Fruit fly (Drosophila melanogaster) whole organism, adult: Measurements from ENCODE around the gene CG18508.

ENCODE experiments used
- CG11617 ChIP-seq: fragments of 200-800 bp; sonication (Bioruptor generic); optimal IDR thresholded peaks from 2 replicates; lab custom pipeline; 2017; ENCODE audit warnings: mild to moderate bottlenecking, missing biosample characterization, missing genetic modification reagents, missing genetic modification characterization
- CG12768 ChIP-seq: fragments of 200-800 bp; sonication (Bioruptor generic); optimal IDR thresholded peaks from 2 replicates; lab custom pipeline; 2017; ENCODE audit warnings: missing biosample characterization, missing genetic modification characterization, mild to moderate bottlenecking, moderate library complexity, missing genetic modification reagents
- CG14711 ChIP-seq: fragments of 200-800 bp; sonication (Bioruptor generic); optimal IDR thresholded peaks from 2 replicates; lab custom pipeline; 2018; ENCODE audit warnings: missing biosample characterization, mild to moderate bottlenecking, missing genetic modification characterization, moderate library complexity
- CG1620 ChIP-seq: fragments of 200-800 bp; sonication (Bioruptor generic); optimal IDR thresholded peaks from 2 replicates; lab custom pipeline; 2016; ENCODE audit warnings: missing biosample characterization, missing genetic modification characterization
- CG33017 ChIP-seq: fragments of 200-800 bp; sonication (Bioruptor generic); optimal IDR thresholded peaks from 2 replicates; lab custom pipeline; 2018; ENCODE audit warnings: missing biosample characterization, mild to moderate bottlenecking, missing genetic modification characterization, moderate library complexity
- CG5204 ChIP-seq: fragments of 200-800 bp; sonication (Bioruptor generic); optimal IDR thresholded peaks from 2 replicates; lab custom pipeline; 2016; ENCODE audit warnings: missing biosample characterization, missing genetic modification characterization
- CG7045 ChIP-seq: fragments of 200-800 bp; sonication (Bioruptor generic); optimal IDR thresholded peaks from 2 replicates; lab custom pipeline; 2017; ENCODE audit warnings: missing biosample characterization, mild to moderate bottlenecking, missing genetic modification characterization
- CG7101 ChIP-seq: fragments of 200-800 bp; sonication (Bioruptor generic); optimal IDR thresholded peaks from 2 replicates; lab custom pipeline; 2018; ENCODE audit warnings: missing biosample characterization, mild to moderate bottlenecking, missing genetic modification characterization, moderate library complexity
- Clk ChIP-seq: fragments of 200-800 bp; sonication (Bioruptor generic); optimal IDR thresholded peaks from 2 replicates; lab custom pipeline; 2017; ENCODE audit warnings: missing biosample characterization, missing genetic modification characterization
- Crg-1 ChIP-seq: fragments of 200-800 bp; sonication (Bioruptor generic); optimal IDR thresholded peaks from 2 replicates; lab custom pipeline; 2016; ENCODE audit warnings: missing biosample characterization, missing genetic modification characterization
- Hr96 ChIP-seq: fragments of 200-800 bp; sonication (Bioruptor generic); optimal IDR thresholded peaks from 2 replicates; lab custom pipeline; 2016; ENCODE audit warnings: missing biosample characterization, missing genetic modification characterization
- Mnt ChIP-seq: fragments of 200-800 bp; sonication (Bioruptor generic); optimal IDR thresholded peaks from 2 replicates; lab custom pipeline; 2016; ENCODE audit warnings: missing biosample characterization, mild to moderate bottlenecking, missing genetic modification characterization
- bab1 ChIP-seq: fragments of 200-800 bp; sonication (Bioruptor generic); optimal IDR thresholded peaks from 3 replicates; lab custom pipeline; 2019; ENCODE audit warnings: missing biosample characterization, mild to moderate bottlenecking, missing genetic modification characterization, moderate library complexity
- cic ChIP-seq: fragments of 200-800 bp; sonication (Bioruptor generic); optimal IDR thresholded peaks from 2 replicates; lab custom pipeline; 2017; ENCODE audit warnings: missing biosample characterization, mild to moderate bottlenecking, missing genetic modification characterization, moderate library complexity
- cnc ChIP-seq, 2 experiments: fragments of >200 bp; optimal IDR thresholded peaks; 2 replicates each; lab custom pipeline; 2017
- kay ChIP-seq: fragments of 200-800 bp; sonication (Bioruptor generic); peaks from one replicate; lab custom pipeline; 2016; ENCODE audit warnings: missing biosample characterization, missing genetic modification characterization, borderline replicate concordance
- ovo ChIP-seq: fragments of 200-800 bp; sonication (Bioruptor generic); optimal IDR thresholded peaks from 2 replicates; lab custom pipeline; 2016; ENCODE audit warnings: missing biosample characterization, missing genetic modification characterization
- pad ChIP-seq: fragments of 200-800 bp; sonication (Bioruptor generic); optimal IDR thresholded peaks from 3 replicates; lab custom pipeline; 2017; ENCODE audit warnings: missing biosample characterization, missing genetic modification characterization, mild to moderate bottlenecking, moderate library complexity, missing genetic modification reagents
- tj ChIP-seq: fragments of 200-800 bp; sonication (Bioruptor generic); optimal IDR thresholded peaks from 3 replicates; lab custom pipeline; 2017; ENCODE audit warnings: missing biosample characterization, mild to moderate bottlenecking, missing genetic modification characterization, moderate library complexity
- toe ChIP-seq: fragments of 200-800 bp; sonication (Bioruptor generic); optimal IDR thresholded peaks from 2 replicates; lab custom pipeline; 2016; ENCODE audit warnings: missing biosample characterization, missing genetic modification characterization

The CG18508 gene

DNA sequence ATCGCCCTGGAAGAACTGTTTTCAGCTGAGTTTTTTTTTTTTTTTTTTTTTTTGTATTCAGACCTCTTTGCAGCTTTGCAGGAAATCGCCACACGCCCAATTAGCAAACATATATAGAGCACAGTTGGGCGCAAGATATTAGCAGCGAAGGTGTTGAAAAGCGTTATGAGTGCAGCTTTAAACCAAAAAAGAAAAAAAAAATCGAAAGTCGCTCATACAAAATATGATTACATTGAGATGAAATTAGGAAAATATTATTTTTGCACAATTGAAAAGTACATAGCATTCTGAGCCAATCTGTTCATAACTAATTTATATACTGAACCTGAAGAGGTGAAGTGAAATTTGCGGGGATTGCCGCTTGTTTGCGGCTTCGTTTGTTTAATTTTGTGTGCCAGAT lies 25.9 kb downstream of the CG18508 start:
- TF ChIP-seq CG14711 (tag; lab: Kevin White, UChicago) (peak; percentile 15), bab1 (peak; percentile 24), CG11617 (no peak)

DNA sequence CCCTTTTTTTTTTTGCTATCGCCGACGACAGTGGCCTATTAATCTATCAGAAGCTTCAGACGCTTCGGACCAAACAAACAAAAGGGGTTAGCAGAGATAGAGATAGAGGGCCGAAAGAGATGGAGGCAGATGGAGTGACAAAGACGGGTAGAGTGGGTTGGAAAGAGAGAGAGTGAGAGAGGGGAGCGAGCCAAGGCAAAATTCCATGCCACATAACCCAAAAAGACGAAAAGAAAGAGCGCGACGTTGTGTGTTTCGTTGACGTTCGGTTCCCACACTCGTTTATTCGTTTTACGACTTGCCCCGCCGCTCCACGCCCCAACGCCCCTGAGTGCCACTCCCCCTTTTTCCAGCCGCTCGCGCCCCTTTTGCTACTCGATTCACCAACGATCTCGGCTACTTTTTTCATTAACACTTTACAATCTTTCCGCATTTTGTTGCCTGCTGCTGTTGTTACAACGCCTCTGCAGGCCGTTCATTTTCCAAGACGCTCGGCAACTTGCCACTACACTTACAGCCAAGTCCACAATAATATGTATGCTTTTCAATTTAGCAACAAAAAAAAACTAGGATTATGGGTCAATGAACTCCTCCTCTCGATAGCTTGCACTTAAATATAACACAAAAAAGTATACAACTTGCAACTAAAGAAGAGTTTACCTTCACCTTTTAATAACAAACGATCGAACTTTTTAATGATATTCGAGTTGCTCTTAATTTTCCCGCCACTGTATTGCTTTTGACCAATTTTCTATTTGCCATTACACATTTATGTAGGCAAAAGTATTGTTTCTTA lies 29.5 kb downstream of the CG18508 start:
- TF ChIP-seq toe (GFP tag; lab: Kevin White, UChicago) = no peak
- TF ChIP-seq Clk (GFP tag; lab: Kevin White, UChicago) = no peak
- TF ChIP-seq CG33017 = no peak
- no peak for TF ChIP-seq tj
- TF ChIP-seq Hr96 (GFP tag; lab: Kevin White, UChicago) = no peak
- TF ChIP-seq cnc (optimal IDR thresholded peaks at IDR 0.05; lab: Kevin White, UChicago) = no peak
- no peak for TF ChIP-seq CG11617
- no peak for TF ChIP-seq kay (GFP tag; lab: Kevin White, UChicago)
- no peak for TF ChIP-seq CG14711 (tag; lab: Kevin White, UChicago)
- no peak for TF ChIP-seq CG7101 (tag; lab: Kevin White, UChicago)

DNA sequence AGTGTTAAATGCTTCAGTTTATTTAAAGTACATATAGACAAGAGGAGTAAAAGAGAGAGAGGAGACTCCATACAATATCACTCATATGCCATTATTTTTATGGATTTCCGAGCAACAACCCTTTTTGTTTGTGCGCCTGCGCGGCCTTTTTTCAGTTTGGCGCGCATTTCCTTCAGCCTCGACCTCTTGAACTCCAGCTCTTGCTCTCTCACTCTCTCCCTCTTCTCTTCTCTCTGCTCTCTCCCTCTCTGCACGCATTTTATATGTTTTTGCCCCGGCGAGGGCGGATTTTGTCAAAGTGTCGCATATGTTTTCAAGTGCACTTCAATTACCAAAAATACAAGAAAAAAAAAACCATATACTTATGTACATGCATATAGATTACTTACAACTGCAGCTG lies 30.9 kb downstream of the CG18508 start:
- TF ChIP-seq tj = no peak
- no peak for TF ChIP-seq ovo
- TF ChIP-seq CG14711 (tag; lab: Kevin White, UChicago) = no peak
- no peak for TF ChIP-seq bab1
- TF ChIP-seq CG7101 (tag; lab: Kevin White, UChicago) = no peak
- TF ChIP-seq CG5204 (GFP tag; lab: Kevin White, UChicago) = no peak

DNA sequence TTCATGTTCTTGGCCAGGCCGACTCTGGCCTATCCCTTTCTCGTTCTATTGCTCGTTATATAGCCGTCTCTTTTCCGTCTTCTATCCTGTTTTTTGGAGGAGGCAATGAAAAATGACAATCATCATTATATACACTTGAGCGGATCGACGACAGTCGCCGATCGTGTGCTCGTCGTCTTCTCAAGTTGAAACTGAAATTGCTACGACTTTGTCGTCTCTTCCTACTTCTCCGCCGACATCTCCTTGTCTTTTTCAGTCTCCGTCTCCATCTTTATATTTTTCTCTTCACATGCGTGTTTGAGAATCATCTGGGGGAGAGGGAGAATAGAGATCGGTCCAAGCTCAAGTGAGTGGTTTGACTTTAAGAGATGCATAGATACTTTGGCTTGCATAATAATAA lies 32.1 kb downstream of the CG18508 start:
- TF ChIP-seq CG7101 (tag; lab: Kevin White, UChicago) (no peak), cnc (optimal IDR thresholded peaks at IDR 0.05; lab: Kevin White, UChicago) (no peak), toe (GFP tag; lab: Kevin White, UChicago) (no peak), CG14711 (tag; lab: Kevin White, UChicago) (no peak), CG11617 (no peak), kay (GFP tag; lab: Kevin White, UChicago) (no peak), Crg-1 (GFP tag; lab: Kevin White, UChicago) (no peak), CG5204 (GFP tag; lab: Kevin White, UChicago) (no peak), cic (no peak), CG1620 (GFP tag; lab: Kevin White, UChicago) (no peak), Clk (GFP tag; lab: Kevin White, UChicago) (no peak), CG33017 (no peak)

DNA sequence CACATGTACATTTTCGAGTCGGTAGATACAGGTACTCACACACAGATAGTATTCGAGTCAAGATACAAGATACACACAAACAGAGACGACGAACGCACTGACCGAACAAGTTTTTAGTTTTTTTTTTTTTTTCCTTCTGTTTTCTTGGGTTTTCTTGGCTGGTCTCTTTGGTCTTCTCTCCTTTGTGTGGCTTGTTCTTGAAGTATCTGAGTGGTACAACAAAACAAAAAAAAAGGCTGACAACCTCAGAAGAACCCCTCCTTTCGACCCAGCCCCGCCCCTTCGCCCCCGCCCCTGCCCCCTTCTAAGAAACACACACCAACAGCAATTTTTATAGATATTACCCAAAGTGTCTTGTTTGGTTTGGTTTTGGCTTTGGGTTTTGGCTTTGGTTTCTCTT lies 33.0 kb downstream of the CG18508 start:
- TF ChIP-seq pad (no peak), cic (no peak), ovo (no peak), bab1 (no peak), CG14711 (tag; lab: Kevin White, UChicago) (no peak), CG7101 (tag; lab: Kevin White, UChicago) (no peak), CG12768 (GFP tag; lab: Kevin White, UChicago) (no peak), CG5204 (GFP tag; lab: Kevin White, UChicago) (no peak), toe (GFP tag; lab: Kevin White, UChicago) (no peak), Mnt (GFP tag; lab: Kevin White, UChicago) (no peak), Crg-1 (GFP tag; lab: Kevin White, UChicago) (no peak), CG7045 (GFP tag; lab: Kevin White, UChicago) (no peak), CG33017 (no peak), tj (no peak), Clk (GFP tag; lab: Kevin White, UChicago) (no peak), CG11617 (no peak), CG1620 (GFP tag; lab: Kevin White, UChicago) (no peak), cnc (optimal IDR thresholded peaks at IDR 0.05; lab: Kevin White, UChicago) (no peak)

DNA sequence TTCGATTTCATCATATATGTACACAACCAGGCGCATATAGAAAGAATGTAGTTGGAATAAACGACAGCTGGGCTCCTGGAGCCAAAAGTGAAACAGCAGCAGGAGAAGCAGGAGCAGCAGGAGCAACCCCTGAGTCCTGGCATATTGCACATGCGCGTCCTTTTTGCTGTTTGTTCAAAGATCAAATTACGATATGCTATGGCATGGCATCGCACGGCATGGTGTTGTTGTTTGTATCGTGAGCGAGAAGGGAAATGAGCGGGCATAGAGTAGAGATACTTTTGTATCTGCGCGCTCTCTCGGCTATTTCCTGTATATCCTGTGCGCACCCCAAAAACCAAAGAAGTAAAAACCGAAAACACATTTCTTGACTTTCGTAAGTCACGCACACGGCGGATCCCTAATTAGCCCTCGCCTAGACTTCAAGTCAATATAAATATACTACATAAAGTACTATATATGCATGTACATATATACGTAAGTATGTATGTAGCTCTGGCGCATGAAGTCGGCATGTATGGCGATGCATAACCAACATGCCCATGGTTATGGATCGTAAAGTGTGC lies 35.0 kb downstream of the CG18508 start:
- TF ChIP-seq toe (GFP tag; lab: Kevin White, UChicago) = no peak
- TF ChIP-seq CG14711 (tag; lab: Kevin White, UChicago) = no peak
- TF ChIP-seq Mnt (GFP tag; lab: Kevin White, UChicago) = no peak
- TF ChIP-seq Hr96 (GFP tag; lab: Kevin White, UChicago) = no peak

DNA sequence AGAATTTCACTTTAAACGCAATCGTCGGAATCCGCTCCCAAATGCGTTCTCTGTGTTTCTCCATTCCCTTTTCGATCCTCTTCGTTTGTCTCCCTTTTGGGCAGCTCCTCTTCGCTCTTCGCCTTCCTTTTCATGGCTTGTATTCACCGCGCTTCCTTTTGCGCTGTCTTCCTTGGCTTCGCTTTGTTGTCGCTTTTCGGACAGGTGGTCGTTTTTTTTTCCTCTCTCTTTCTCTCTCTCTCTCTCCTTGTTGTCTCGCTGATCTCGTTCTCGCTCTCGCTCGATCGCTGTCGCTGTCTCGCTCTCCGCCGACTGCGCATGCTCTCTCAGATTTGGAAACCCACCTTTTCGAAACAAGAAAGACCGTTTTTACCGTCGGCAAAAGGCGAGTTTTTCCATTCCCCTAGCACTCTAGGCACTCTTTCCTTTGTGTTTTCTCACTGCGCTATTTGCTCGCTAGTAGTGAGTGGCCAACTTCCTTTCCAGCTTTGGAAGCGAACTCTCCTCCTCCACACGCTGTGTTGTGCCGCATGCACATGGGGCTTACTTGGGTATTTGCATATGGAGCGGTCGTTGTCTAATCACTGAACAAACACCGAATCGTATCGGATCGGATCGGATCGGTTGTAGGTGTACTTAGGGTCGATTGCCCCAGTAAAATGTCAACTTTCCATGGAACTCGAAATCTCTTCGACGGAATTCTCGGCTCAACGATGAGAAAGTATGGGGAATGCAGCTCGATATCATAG lies 36.4 kb downstream of the CG18508 start:
- no peak for TF ChIP-seq pad
- TF ChIP-seq CG33017 = no peak
- TF ChIP-seq CG5204 (GFP tag; lab: Kevin White, UChicago) = no peak
- no peak for TF ChIP-seq kay (GFP tag; lab: Kevin White, UChicago)
- TF ChIP-seq Hr96 (GFP tag; lab: Kevin White, UChicago) = no peak
- TF ChIP-seq tj = no peak
- no peak for TF ChIP-seq Clk (GFP tag; lab: Kevin White, UChicago)
- no peak for TF ChIP-seq CG7101 (tag; lab: Kevin White, UChicago)
- TF ChIP-seq Crg-1 (GFP tag; lab: Kevin White, UChicago) = no peak
- TF ChIP-seq CG1620 (GFP tag; lab: Kevin White, UChicago) = no peak
- no peak for TF ChIP-seq cnc (optimal IDR thresholded peaks at IDR 0.05; lab: Kevin White, UChicago)
- no peak for TF ChIP-seq CG12768 (GFP tag; lab: Kevin White, UChicago)
- TF ChIP-seq cic = no peak
- TF ChIP-seq CG14711 (tag; lab: Kevin White, UChicago) = no peak
- TF ChIP-seq Mnt (GFP tag; lab: Kevin White, UChicago) = no peak
- no peak for TF ChIP-seq toe (GFP tag; lab: Kevin White, UChicago)
- TF ChIP-seq bab1 = no peak
- no peak for TF ChIP-seq ovo
- no peak for TF ChIP-seq CG7045 (GFP tag; lab: Kevin White, UChicago)
